Fruit fly (Drosophila melanogaster): ENCODE data around the gene Sap47.
A peak's percentile ranks its signal among the peaks of the same experiment; 100 is the strongest.

Sap47 gene

DNA sequence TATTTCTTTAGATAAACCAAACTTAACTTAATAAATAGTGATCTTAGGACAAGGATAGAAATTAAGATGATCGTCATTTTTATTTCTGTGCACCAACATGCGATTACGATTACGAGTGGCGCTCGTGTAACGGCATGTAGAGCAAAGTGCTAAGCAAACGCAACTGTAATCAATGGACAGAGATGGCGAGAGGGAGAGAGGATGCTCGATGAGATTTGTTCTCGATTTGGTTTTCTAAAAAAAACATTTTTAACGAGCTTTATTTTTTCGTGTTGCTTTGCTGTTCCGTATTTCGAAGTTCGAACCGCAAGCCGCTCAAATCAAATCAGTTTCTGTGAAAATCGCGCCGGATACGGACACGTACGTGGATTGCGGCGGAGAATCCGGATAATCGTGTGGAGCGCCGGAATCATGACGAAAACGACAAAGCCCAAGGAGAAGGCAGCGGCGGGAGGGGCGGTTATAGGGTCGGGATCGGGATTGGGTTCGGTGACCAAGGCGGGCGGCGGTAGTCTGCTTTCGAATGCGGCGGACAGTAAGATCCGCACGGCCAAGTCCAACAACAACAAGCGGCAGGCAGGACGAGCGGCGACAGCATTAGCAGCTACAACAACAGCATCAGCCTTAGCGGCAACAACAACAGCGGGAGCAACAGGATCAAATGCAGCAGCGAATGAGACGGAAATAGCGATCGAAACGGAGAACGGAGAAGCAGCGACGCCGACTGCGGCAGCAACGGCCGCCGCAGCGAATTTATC is 59.1 kb downstream of the Sap47 start (continued):
- no peak for TF ChIP-seq vri (GFP tag; optimal IDR thresholded peaks at IDR 0.05)
- TF ChIP-seq Eip75B (GFP tag; optimal IDR thresholded peaks at IDR 0.05): no peak
- no peak for TF ChIP-seq Sox14 (GFP tag; optimal IDR thresholded peaks at IDR 0.05)
- TF ChIP-seq CG10631 (GFP tag; optimal IDR thresholded peaks at IDR 0.05): no peak
- no peak for TF ChIP-seq Eip93F (GFP tag; optimal IDR thresholded peaks at IDR 0.05)

DNA sequence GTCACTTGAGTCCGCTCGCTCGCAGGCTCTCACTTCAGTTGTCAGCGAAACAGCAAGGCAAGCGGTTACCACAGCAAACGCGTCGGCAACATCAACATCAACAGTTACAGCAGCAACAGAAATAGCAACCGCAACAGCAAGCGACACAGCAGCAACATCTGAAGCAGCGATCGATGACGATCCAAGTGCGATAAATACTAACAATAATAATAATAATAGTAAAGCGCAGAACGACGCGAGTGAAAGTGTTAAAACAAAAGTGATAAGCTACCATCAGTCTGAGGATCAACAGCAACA is 59.6 kb downstream of the Sap47 start:
- TF ChIP-seq CG3919 (GFP tag; optimal IDR thresholded peaks at IDR 0.05) (peak; percentile 2), CG8319 (GFP tag; optimal IDR thresholded peaks at IDR 0.05) (no peak), Lpt (GFP tag; optimal IDR thresholded peaks at IDR 0.05) (no peak), Met (GFP tag; optimal IDR thresholded peaks at IDR 0.05) (no peak), Eip78C (GFP tag) (peak; percentile 15), CG16779 (tag; optimal IDR thresholded peaks at IDR 0.05) (no peak), eg (GFP tag; IDR thresholded peaks at IDR 0.05) (no peak), CG9139 (GFP tag; optimal IDR thresholded peaks at IDR 0.05) (no peak), CG6792 (GFP tag; optimal IDR thresholded peaks at IDR 0.05) (no peak), svp (GFP tag) (no peak), CG10631 (GFP tag; optimal IDR thresholded peaks at IDR 0.05) (no peak), Hr38 (GFP tag; optimal IDR thresholded peaks at IDR 0.05) (no peak)

DNA sequence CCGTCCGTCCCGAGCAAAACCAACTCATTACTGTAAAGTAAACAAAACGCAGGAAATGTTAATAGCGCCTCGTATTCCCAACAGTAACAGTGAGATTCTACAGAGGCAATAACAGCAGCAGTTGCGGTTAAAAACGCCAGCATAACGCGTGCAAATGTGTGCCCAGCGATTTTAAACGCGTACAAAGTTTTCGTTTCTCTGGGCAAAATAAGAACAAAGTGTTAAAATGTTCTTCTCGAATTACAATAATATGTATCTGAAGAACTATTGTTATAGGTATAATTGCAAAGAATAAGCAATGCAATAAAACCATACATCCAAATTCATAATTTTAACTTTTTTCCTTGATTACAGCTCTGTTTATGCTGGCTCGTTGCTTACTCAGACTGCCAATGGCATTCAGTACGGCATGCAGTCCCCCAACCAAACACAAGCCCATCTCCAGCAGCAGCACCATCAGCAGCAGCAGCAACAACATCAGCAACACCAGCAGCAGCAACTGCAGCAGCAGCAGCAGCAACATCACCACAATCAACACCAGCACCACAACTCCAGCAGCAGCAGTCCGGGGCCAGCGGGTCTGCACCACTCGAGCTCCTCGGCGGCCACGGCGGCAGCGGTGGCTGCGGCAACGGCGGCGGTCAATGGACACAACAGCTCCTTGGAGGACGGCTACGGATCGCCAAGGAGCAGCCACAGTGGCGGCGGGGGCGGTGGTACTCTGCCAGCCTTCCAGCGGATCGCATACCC is 64.2 kb downstream of the Sap47 start:
- TF ChIP-seq lz (GFP tag; optimal IDR thresholded peaks at IDR 0.05) (no peak), Smox (GFP tag; optimal IDR thresholded peaks at IDR 0.05) (no peak), acj6 (GFP tag; optimal IDR thresholded peaks at IDR 0.05) (no peak), svp (GFP tag) (no peak), pdm3 (GFP tag; optimal IDR thresholded peaks at IDR 0.05) (no peak)

DNA sequence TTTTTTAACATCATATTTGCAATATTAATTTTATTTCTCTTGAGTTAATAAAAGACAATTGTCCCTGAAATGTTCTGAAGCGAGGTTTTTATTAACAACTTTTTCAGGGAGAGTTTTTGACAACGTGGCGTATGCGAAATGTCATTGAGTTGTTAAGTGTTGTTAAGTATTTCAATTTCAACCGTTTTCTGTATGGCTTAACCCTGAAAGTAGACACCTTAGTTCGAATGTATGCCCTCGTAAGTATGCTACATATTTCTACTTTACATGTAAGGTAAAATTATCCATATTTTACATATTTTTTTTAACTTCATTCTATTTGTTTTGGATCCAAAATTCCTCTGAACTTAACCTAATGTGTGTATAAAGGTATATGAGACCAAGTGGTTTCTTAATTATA is 69.1 kb downstream of the Sap47 start:
- TF ChIP-seq Gug (GFP tag; IDR thresholded peaks at IDR 0.05) (no peak), vri (GFP tag; optimal IDR thresholded peaks at IDR 0.05) (peak; percentile 3), achi (GFP tag; optimal IDR thresholded peaks at IDR 0.05) (peak; percentile 63), CG3032 (tag; optimal IDR thresholded peaks at IDR 0.05) (peak; percentile 0), esn (GFP tag; optimal IDR thresholded peaks at IDR 0.05) (peak; percentile 25), Eip78C (GFP tag) (peak; percentile 78), svp (GFP tag) (peak; percentile 22), CG3919 (GFP tag; optimal IDR thresholded peaks at IDR 0.05) (no peak), fkh (GFP tag; optimal IDR thresholded peaks at IDR 0.05) (peak; percentile 84)

DNA sequence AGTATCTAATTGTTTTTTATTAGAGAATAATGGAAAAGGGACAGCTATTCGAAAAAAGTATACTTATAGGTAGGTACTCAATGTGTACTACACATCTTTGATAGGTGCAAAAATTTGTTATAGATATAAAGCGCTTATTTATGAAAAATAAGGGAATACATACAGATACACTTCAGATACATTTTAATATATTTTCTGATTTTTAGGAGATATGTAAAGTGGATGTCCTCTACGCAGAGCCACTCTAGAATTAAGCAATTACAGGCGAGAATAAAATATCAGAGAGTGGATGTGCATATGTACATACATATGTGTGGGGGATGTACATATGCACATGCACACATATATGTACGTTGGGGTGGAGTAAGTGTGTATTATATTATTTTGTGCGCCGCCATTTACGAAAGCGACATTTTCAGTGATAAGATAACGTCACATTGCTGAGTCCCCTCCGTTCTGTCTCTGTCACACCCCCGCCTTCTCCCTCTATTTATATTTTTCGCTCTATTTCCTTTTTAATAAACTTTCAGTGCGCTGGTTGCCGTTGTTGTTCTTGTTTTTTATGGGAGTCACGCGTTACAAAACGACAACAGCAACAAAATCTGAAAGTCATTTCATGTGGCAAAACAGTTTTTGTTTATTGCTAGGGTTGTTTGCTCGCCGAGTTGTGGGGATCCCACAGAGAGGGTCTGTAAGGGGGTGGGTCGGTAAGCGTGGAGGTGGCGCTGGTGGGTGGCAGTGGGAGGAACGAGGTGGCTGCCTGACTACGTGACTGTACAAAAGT is 70.0 kb downstream of the Sap47 start:
- TF ChIP-seq CG8119 (GFP tag; IDR thresholded peaks at IDR 0.05): 0 out of 3 replicates have a peak, but pooled peaks have one; percentile 34
- TF ChIP-seq CG11762 (GFP tag; optimal IDR thresholded peaks at IDR 0.05; ENCODE audit: insufficient read depth): no peak
- peak; percentile 23 for TF ChIP-seq CG16779 (tag; optimal IDR thresholded peaks at IDR 0.05)
- TF ChIP-seq CG3032 (tag; optimal IDR thresholded peaks at IDR 0.05): no peak
- no peak for TF ChIP-seq salr (GFP tag; optimal IDR thresholded peaks at IDR 0.05)
- TF ChIP-seq CG10631 (GFP tag; optimal IDR thresholded peaks at IDR 0.05): no peak
- TF ChIP-seq CG3919 (GFP tag; optimal IDR thresholded peaks at IDR 0.05): no peak
- TF ChIP-seq pdm3 (GFP tag; optimal IDR thresholded peaks at IDR 0.05): no peak
- no peak for TF ChIP-seq OdsH (GFP tag; optimal IDR thresholded peaks at IDR 0.05)
- TF ChIP-seq achi (GFP tag; optimal IDR thresholded peaks at IDR 0.05): no peak
- TF ChIP-seq lz (GFP tag; optimal IDR thresholded peaks at IDR 0.05): no peak
- peak; percentile 61 for TF ChIP-seq vri (GFP tag; optimal IDR thresholded peaks at IDR 0.05)
- TF ChIP-seq dac (GFP tag; optimal IDR thresholded peaks at IDR 0.05): no peak
- no peak for TF ChIP-seq CG4318 (GFP tag; optimal IDR thresholded peaks at IDR 0.05)
- TF ChIP-seq net (GFP tag; optimal IDR thresholded peaks at IDR 0.05): no peak
- no peak for TF ChIP-seq Smox (GFP tag; optimal IDR thresholded peaks at IDR 0.05)
- TF ChIP-seq Sox15 (GFP tag; optimal IDR thresholded peaks at IDR 0.05): no peak
- no peak for TF ChIP-seq CG11294 (GFP tag; IDR thresholded peaks at IDR 0.05)
- no peak for TF ChIP-seq CG31627 (GFP tag; optimal IDR thresholded peaks at IDR 0.05)
- TF ChIP-seq CG11902 (GFP tag; optimal IDR thresholded peaks at IDR 0.05): no peak
- TF ChIP-seq CG9139 (GFP tag; optimal IDR thresholded peaks at IDR 0.05): no peak
- TF ChIP-seq Sox102F (GFP tag; optimal IDR thresholded peaks at IDR 0.05): no peak
- no peak for TF ChIP-seq CG6792 (GFP tag; optimal IDR thresholded peaks at IDR 0.05)
- TF ChIP-seq svp (GFP tag): peak; percentile 62
- TF ChIP-seq Ets96B (tag; optimal IDR thresholded peaks at IDR 0.05): no peak
- peak; percentile 58 for TF ChIP-seq Eip78C (GFP tag)
- no peak for TF ChIP-seq Hr38 (GFP tag; optimal IDR thresholded peaks at IDR 0.05)
- no peak for TF ChIP-seq cyc (GFP tag; optimal IDR thresholded peaks at IDR 0.05)

Measured in whole organism, prepupa.